Fruit fly (Drosophila melanogaster) whole organism, prepupa: Measurements from ENCODE around the gene mTTF.

ENCODE experiments used
- Blimp-1 ChIP-seq: fragments of 200-800 bp; sonication (Bioruptor generic); optimal IDR thresholded peaks from 3 replicates; lab custom pipeline; 2017; ENCODE audit warnings: missing biosample characterization, missing genetic modification characterization, mild to moderate bottlenecking, moderate library complexity, missing genetic modification reagents
- CG10631 ChIP-seq: fragments of 200-800 bp; sonication (Bioruptor generic); optimal IDR thresholded peaks from 2 replicates; lab custom pipeline; 2016; ENCODE audit warnings: missing biosample characterization, missing genetic modification characterization
- CG10669 ChIP-seq: fragments of 200-800 bp; sonication (Bioruptor generic); optimal IDR thresholded peaks from 3 replicates; lab custom pipeline; 2018; ENCODE audit warnings: missing biosample characterization, mild to moderate bottlenecking, missing genetic modification characterization, moderate library complexity
- CG11294 ChIP-seq: fragments of 200-800 bp; sonication (Bioruptor generic); IDR thresholded peaks from 2 replicates; pipeline ENCODE4 v1.3.6; 2022; ENCODE audit warnings: missing biosample characterization, missing genetic modification characterization
- CG11902 ChIP-seq: fragments of 200-800 bp; sonication (Bioruptor generic); optimal IDR thresholded peaks from 3 replicates; lab custom pipeline; 2016; ENCODE audit warnings: missing biosample characterization, missing genetic modification characterization
- CG15336 ChIP-seq: fragments of 200-800 bp; sonication (Bioruptor generic); IDR thresholded peaks from 2 replicates; pipeline ENCODE4 v1.3.6; 2022; ENCODE audit warnings: missing biosample characterization, missing genetic modification characterization
- CG1621 ChIP-seq: fragments of 200-800 bp; sonication (Bioruptor generic); optimal IDR thresholded peaks from 3 replicates; lab custom pipeline; 2018; ENCODE audit warnings: missing biosample characterization, mild to moderate bottlenecking, missing genetic modification characterization
- CG16779 ChIP-seq: fragments of 200-800 bp; sonication (Bioruptor generic); optimal IDR thresholded peaks from 3 replicates; lab custom pipeline; 2017; ENCODE audit warnings: missing biosample characterization, mild to moderate bottlenecking, missing genetic modification characterization
- CG31627 ChIP-seq: fragments of 200-800 bp; sonication (Bioruptor generic); optimal IDR thresholded peaks from 3 replicates; lab custom pipeline; 2016; ENCODE audit warnings: missing biosample characterization, missing genetic modification characterization
- CG32006 ChIP-seq: fragments of 200-800 bp; sonication (Bioruptor generic); optimal IDR thresholded peaks from 3 replicates; lab custom pipeline; 2017; ENCODE audit warnings: missing biosample characterization, mild to moderate bottlenecking, missing genetic modification characterization
- CG3919 ChIP-seq: fragments of 200-800 bp; sonication (Bioruptor generic); optimal IDR thresholded peaks from 3 replicates; lab custom pipeline; 2016; ENCODE audit warnings: missing biosample characterization, missing genetic modification characterization
- CG4318 ChIP-seq: fragments of 200-800 bp; sonication (Bioruptor generic); optimal IDR thresholded peaks from 3 replicates; lab custom pipeline; 2017; ENCODE audit warnings: missing biosample characterization, mild to moderate bottlenecking, missing genetic modification characterization
- CG6163 ChIP-seq: fragments of 200-800 bp; sonication (Bioruptor generic); IDR thresholded peaks from 3 replicates; pipeline ENCODE4 v1.3.6; 2022; ENCODE audit warnings: missing biosample characterization, missing genetic modification characterization
- CG6276 ChIP-seq: fragments of 200-800 bp; sonication (Bioruptor generic); optimal IDR thresholded peaks from 2 replicates; lab custom pipeline; 2017; ENCODE audit warnings: missing biosample characterization, mild to moderate bottlenecking, missing genetic modification characterization
- CG6792 ChIP-seq: fragments of 200-800 bp; sonication (Bioruptor generic); optimal IDR thresholded peaks from 3 replicates; lab custom pipeline; 2016; ENCODE audit warnings: missing biosample characterization, missing genetic modification characterization
- CG6808 ChIP-seq: fragments of 200-800 bp; sonication (Bioruptor generic); optimal IDR thresholded peaks from 3 replicates; lab custom pipeline; 2017; ENCODE audit warnings: missing biosample characterization, missing genetic modification characterization, mild to moderate bottlenecking, moderate library complexity, missing genetic modification reagents
- CG7368 ChIP-seq: fragments of 200-800 bp; sonication (Bioruptor generic); optimal IDR thresholded peaks from 3 replicates; lab custom pipeline; 2016; ENCODE audit warnings: missing biosample characterization, missing genetic modification characterization
- CG8119 ChIP-seq: fragments of 200-800 bp; sonication (Bioruptor generic); IDR thresholded peaks from 3 replicates; pipeline ENCODE4 v1.3.6; 2022; ENCODE audit warnings: missing biosample characterization, missing genetic modification characterization
- CG8319 ChIP-seq: fragments of 200-800 bp; sonication (Bioruptor generic); optimal IDR thresholded peaks from 3 replicates; lab custom pipeline; 2016; ENCODE audit warnings: missing biosample characterization, missing genetic modification characterization
- CG8632 ChIP-seq: fragments of 200-800 bp; sonication (Bioruptor generic); optimal IDR thresholded peaks from 3 replicates; lab custom pipeline; 2016; ENCODE audit warnings: missing biosample characterization, missing genetic modification characterization
- CG9139 ChIP-seq: fragments of 200-800 bp; sonication (Bioruptor generic); optimal IDR thresholded peaks from 3 replicates; lab custom pipeline; 2017; ENCODE audit warnings: missing biosample characterization, mild to moderate bottlenecking, missing genetic modification characterization
- Eip75B ChIP-seq: fragments of 200-800 bp; sonication (Bioruptor generic); optimal IDR thresholded peaks from 3 replicates; lab custom pipeline; 2016; ENCODE audit warnings: missing biosample characterization, missing genetic modification characterization
- Eip78C ChIP-seq: fragments of 200-800 bp; sonication (Bioruptor generic); peaks from one replicate; lab custom pipeline; 2016; ENCODE audit warnings: missing biosample characterization, missing genetic modification characterization
- Eip93F ChIP-seq: fragments of 200-800 bp; sonication (Bioruptor generic); optimal IDR thresholded peaks from 2 replicates; lab custom pipeline; 2016; ENCODE audit warnings: missing biosample characterization, mild to moderate bottlenecking, missing genetic modification characterization
- Ets96B ChIP-seq: fragments of 200-800 bp; optimal IDR thresholded peaks from 2 replicates; lab custom pipeline; 2019; ENCODE audit warnings: missing biosample characterization, mild to moderate bottlenecking, missing genetic modification characterization, moderate library complexity
- Gug ChIP-seq: fragments of 200-800 bp; sonication (Bioruptor generic); IDR thresholded peaks from 2 replicates; pipeline ENCODE4 v1.3.6; 2022; ENCODE audit warnings: missing biosample characterization, missing genetic modification characterization
- Hr39 ChIP-seq: fragments of 200-800 bp; sonication (Bioruptor generic); optimal IDR thresholded peaks from 2 replicates; lab custom pipeline; 2016; ENCODE audit warnings: missing biosample characterization, missing genetic modification characterization
- Hr4 ChIP-seq: fragments of 200-800 bp; sonication (Bioruptor generic); optimal IDR thresholded peaks from 3 replicates; lab custom pipeline; 2016; ENCODE audit warnings: missing biosample characterization, missing genetic modification characterization
- Lpt ChIP-seq: fragments of 200-800 bp; sonication (Bioruptor generic); optimal IDR thresholded peaks from 3 replicates; lab custom pipeline; 2016; ENCODE audit warnings: missing biosample characterization, missing genetic modification characterization
- Met ChIP-seq: fragments of 200-800 bp; sonication (Bioruptor generic); optimal IDR thresholded peaks from 3 replicates; lab custom pipeline; 2016; ENCODE audit warnings: missing biosample characterization, missing genetic modification characterization
- OdsH ChIP-seq: fragments of 200-800 bp; sonication (Bioruptor generic); optimal IDR thresholded peaks from 3 replicates; lab custom pipeline; 2016; ENCODE audit warnings: missing biosample characterization, missing genetic modification characterization
- Smox ChIP-seq: fragments of 200-800 bp; sonication (Bioruptor generic); optimal IDR thresholded peaks from 3 replicates; lab custom pipeline; 2016; ENCODE audit warnings: missing biosample characterization, missing genetic modification characterization
- Sox102F ChIP-seq: fragments of 200-800 bp; sonication (Bioruptor generic); optimal IDR thresholded peaks from 2 replicates; lab custom pipeline; 2016; ENCODE audit warnings: missing biosample characterization, mild to moderate bottlenecking, missing genetic modification characterization
- Sox14 ChIP-seq: fragments of 200-800 bp; sonication (Bioruptor generic); optimal IDR thresholded peaks from 3 replicates; lab custom pipeline; 2016; ENCODE audit warnings: missing biosample characterization, missing genetic modification characterization
- Sox15 ChIP-seq: fragments of 200-800 bp; sonication (Bioruptor generic); optimal IDR thresholded peaks from 3 replicates; lab custom pipeline; 2016; ENCODE audit warnings: missing biosample characterization, missing genetic modification characterization
- achi ChIP-seq: fragments of 200-800 bp; sonication (Bioruptor generic); optimal IDR thresholded peaks from 3 replicates; lab custom pipeline; 2016; ENCODE audit warnings: missing biosample characterization, missing genetic modification characterization
- acj6 ChIP-seq: fragments of 200-800 bp; sonication (Bioruptor generic); optimal IDR thresholded peaks from 3 replicates; lab custom pipeline; 2016; ENCODE audit warnings: missing biosample characterization, missing genetic modification characterization
- dac ChIP-seq: fragments of 200-800 bp; sonication (Bioruptor generic); optimal IDR thresholded peaks from 2 replicates; lab custom pipeline; 2017; ENCODE audit warnings: missing biosample characterization, mild to moderate bottlenecking, missing genetic modification characterization
- dsx ChIP-seq: fragments of 200-800 bp; optimal IDR thresholded peaks from 3 replicates; lab custom pipeline; 2019; ENCODE audit warnings: missing biosample characterization, mild to moderate bottlenecking, missing genetic modification characterization, moderate library complexity; ENCODE audit not compliant: poor library complexity, severe bottlenecking
- eg ChIP-seq: fragments of 200-800 bp; sonication (Bioruptor generic); IDR thresholded peaks from 3 replicates; pipeline ENCODE4 v1.3.6; 2022; ENCODE audit warnings: missing biosample characterization, missing genetic modification characterization
- esn ChIP-seq: fragments of 200-800 bp; sonication (Bioruptor generic); optimal IDR thresholded peaks from 2 replicates; lab custom pipeline; 2016; ENCODE audit warnings: missing biosample characterization, mild to moderate bottlenecking, missing genetic modification characterization, moderate library complexity
- fd59A ChIP-seq: fragments of 200-800 bp; sonication (Bioruptor generic); optimal IDR thresholded peaks from 2 replicates; lab custom pipeline; 2017; ENCODE audit warnings: missing biosample characterization, mild to moderate bottlenecking, missing genetic modification characterization, missing genetic modification reagents
- fkh ChIP-seq: fragments of 200-800 bp; sonication (Bioruptor generic); optimal IDR thresholded peaks from 3 replicates; lab custom pipeline; 2017; ENCODE audit warnings: missing biosample characterization, mild to moderate bottlenecking, missing genetic modification characterization, moderate library complexity
- lz ChIP-seq: fragments of 200-800 bp; sonication (Bioruptor generic); optimal IDR thresholded peaks from 3 replicates; lab custom pipeline; 2016; ENCODE audit warnings: missing biosample characterization, missing genetic modification characterization
- net ChIP-seq: fragments of 200-800 bp; sonication (Bioruptor generic); optimal IDR thresholded peaks from 3 replicates; lab custom pipeline; 2016; ENCODE audit warnings: missing biosample characterization, missing genetic modification characterization
- pdm3 ChIP-seq: fragments of 200-800 bp; sonication (Bioruptor generic); optimal IDR thresholded peaks from 3 replicates; lab custom pipeline; 2016; ENCODE audit warnings: missing biosample characterization, missing genetic modification characterization
- salr ChIP-seq, 2 experiments: fragments of 200-800 bp; sonication (Bioruptor generic); optimal IDR thresholded peaks; 3 replicates each; lab custom pipeline; 2016 to 2018; ENCODE audit warnings: missing biosample characterization in 2 of 2, missing genetic modification characterization in 2 of 2, mild to moderate bottlenecking in 1 of 2
- spab ChIP-seq: fragments of 200-800 bp; sonication (Bioruptor generic); optimal IDR thresholded peaks from 2 replicates; lab custom pipeline; 2017; ENCODE audit warnings: missing biosample characterization, mild to moderate bottlenecking, missing genetic modification characterization, missing genetic modification reagents
- ss ChIP-seq, 2 experiments: fragments of 200-800 bp; sonication (Bioruptor generic); optimal IDR thresholded peaks; 2 replicates in 1 of 2; 3 replicates in 1 of 2; lab custom pipeline; 2017 to 2018; ENCODE audit warnings: mild to moderate bottlenecking in 2 of 2, missing biosample characterization in 2 of 2, missing genetic modification characterization in 2 of 2, moderate library complexity in 1 of 2
- svp ChIP-seq: fragments of 200-800 bp; sonication (Bioruptor generic); peaks from one replicate; lab custom pipeline; 2016; ENCODE audit warnings: missing biosample characterization, missing genetic modification characterization
- topi ChIP-seq: fragments of 200-800 bp; sonication (Bioruptor generic); optimal IDR thresholded peaks from 3 replicates; lab custom pipeline; 2016; ENCODE audit warnings: missing biosample characterization, missing genetic modification characterization
- vri ChIP-seq: fragments of 200-800 bp; sonication (Bioruptor generic); optimal IDR thresholded peaks from 3 replicates; lab custom pipeline; 2016; ENCODE audit warnings: missing biosample characterization, mild to moderate bottlenecking, missing genetic modification characterization

The mTTF gene

DNA sequence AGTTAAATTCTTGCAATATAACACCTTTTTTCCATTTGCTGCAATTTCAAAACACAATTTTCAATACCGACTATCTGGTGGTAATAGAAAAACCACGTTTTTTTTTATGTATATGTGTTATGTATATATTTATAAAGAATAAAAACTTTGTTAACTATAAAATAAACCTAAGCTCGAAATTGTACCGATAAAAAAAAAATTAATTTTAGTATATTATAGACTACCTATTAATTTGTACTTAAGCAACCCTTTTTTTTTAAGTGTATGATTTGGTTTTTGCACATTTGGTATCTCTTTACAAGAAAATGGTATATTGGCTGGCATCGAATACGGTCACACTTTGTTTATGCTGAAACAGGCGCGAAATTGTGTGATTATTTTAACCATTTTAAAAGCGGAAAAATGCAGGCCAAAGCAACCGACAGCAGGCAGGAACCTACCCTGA is 13.2 kb upstream of the mTTF start, which contains the start of gene spel1:
Gene spel1, plus strand, starts transcription at position 334 of the 445 bp plus-strand sequence.
- TF ChIP-seq vri (GFP tag; lab: Kevin White, UChicago): no peak
- no peak for TF ChIP-seq fd59A
- peak; percentile 57 for TF ChIP-seq CG10669 (GFP tag; lab: Kevin White, UChicago)
- peak; percentile 21 for TF ChIP-seq Hr39 (GFP tag; lab: Kevin White, UChicago)
- peak; percentile 54 for TF ChIP-seq Hr4 (GFP tag; lab: Kevin White, UChicago)
- TF ChIP-seq acj6 (GFP tag; lab: Kevin White, UChicago): peak; percentile 66
- peak; percentile 67 for TF ChIP-seq achi (GFP tag; lab: Kevin White, UChicago)
- peak; percentile 70 for TF ChIP-seq dsx (GFP tag; lab: Kevin White, UChicago)
- TF ChIP-seq pdm3: peak; percentile 49
- TF ChIP-seq CG6163 (GFP tag; lab: Robert Waterston, UW): peak; percentile 72
- peak; percentile 86 for TF ChIP-seq eg (GFP tag; lab: Robert Waterston, UW)
- TF ChIP-seq CG6808: peak; percentile 48
- TF ChIP-seq ss (GFP tag; optimal IDR thresholded peaks at IDR 0.05; lab: Kevin White, UChicago): peak in 1 of 2 experiments; percentile 18
- TF ChIP-seq Sox15 (GFP tag; lab: Kevin White, UChicago): peak; percentile 30
- TF ChIP-seq spab (GFP tag; lab: Kevin White, UChicago): peak; percentile 37
- TF ChIP-seq CG11902 (GFP tag; lab: Kevin White, UChicago): peak; percentile 13
- peak in 1 of 2 experiments; percentile 53 for TF ChIP-seq salr (GFP tag; optimal IDR thresholded peaks at IDR 0.05; lab: Kevin White, UChicago)
- TF ChIP-seq Sox102F (GFP tag; lab: Kevin White, UChicago): peak; percentile 26
- TF ChIP-seq CG3919: peak; percentile 62
- TF ChIP-seq CG11294 (GFP tag; lab: Robert Waterston, UW): peak; percentile 55; the same call in 1 of the 2 replicates
- peak; percentile 51 for TF ChIP-seq CG6792 (GFP tag; lab: Kevin White, UChicago)
- no peak for TF ChIP-seq Eip75B (GFP tag; lab: Kevin White, UChicago)
- peak; percentile 78 for TF ChIP-seq CG10631 (GFP tag; lab: Kevin White, UChicago)
- TF ChIP-seq Lpt: peak; percentile 58
- peak; percentile 40 for TF ChIP-seq CG4318
- TF ChIP-seq OdsH (GFP tag; lab: Kevin White, UChicago): peak; percentile 71
- TF ChIP-seq CG6276 (GFP tag; lab: Kevin White, UChicago): peak; percentile 68
- peak; percentile 73 for TF ChIP-seq CG32006 (GFP tag; lab: Kevin White, UChicago)
- peak; percentile 72 for TF ChIP-seq CG8632 (GFP tag; lab: Kevin White, UChicago)
- peak; percentile 85 for TF ChIP-seq Eip78C
- TF ChIP-seq Met: peak; percentile 63
- TF ChIP-seq Smox: peak; percentile 38
- TF ChIP-seq Blimp-1 (GFP tag; lab: Kevin White, UChicago): no peak
- peak; percentile 21 for TF ChIP-seq CG16779 (tag; lab: Kevin White, UChicago)
- TF ChIP-seq dac (GFP tag; lab: Kevin White, UChicago): no peak
- peak; percentile 40 for TF ChIP-seq lz (GFP tag; lab: Kevin White, UChicago)
- peak; percentile 74 for TF ChIP-seq esn (GFP tag; lab: Kevin White, UChicago)
- no peak for TF ChIP-seq CG8319 (GFP tag; lab: Kevin White, UChicago)
- TF ChIP-seq Sox14 (GFP tag; lab: Kevin White, UChicago): peak; percentile 15
- TF ChIP-seq fkh: no peak
- peak; percentile 74 for TF ChIP-seq Ets96B (tag; lab: Kevin White, UChicago)
- TF ChIP-seq topi (GFP tag; lab: Kevin White, UChicago): peak; percentile 32
- TF ChIP-seq CG1621: no peak
- TF ChIP-seq CG8119 (GFP tag; lab: Robert Waterston, UW): peak; percentile 84
- TF ChIP-seq CG15336 (GFP tag; lab: Robert Waterston, UW): peak; percentile 80
- TF ChIP-seq Gug: peak; percentile 78
- TF ChIP-seq CG31627 (GFP tag; lab: Kevin White, UChicago): peak; percentile 39
- TF ChIP-seq Eip93F (GFP tag; lab: Kevin White, UChicago): peak; percentile 3
- TF ChIP-seq net (GFP tag; lab: Kevin White, UChicago): peak; percentile 53
- peak; percentile 36 for TF ChIP-seq CG7368 (GFP tag; lab: Kevin White, UChicago)
- TF ChIP-seq CG9139 (GFP tag; lab: Kevin White, UChicago): no peak
- peak; percentile 68 for TF ChIP-seq svp
